Worm (Caenorhabditis elegans): ENCODE data around the gene C24A8.6.

- no peak for TF ChIP-seq tbx-37 (GFP tag; conservative IDR thresholded peaks at IDR 0.05)
- no peak for TF ChIP-seq B0310.2 (tag; optimal IDR thresholded peaks at IDR 0.05)
- no peak for TF ChIP-seq ama-1 (optimal IDR thresholded peaks at IDR 0.05)
- no peak for TF ChIP-seq tra-4 (tag; optimal IDR thresholded peaks at IDR 0.05)
- TF ChIP-seq hmbx-1 (tag; optimal IDR thresholded peaks at IDR 0.05) = no peak
- TF ChIP-seq scrt-1 (GFP tag; IDR thresholded peaks at IDR 0.05) = no peak
- no peak for TF ChIP-seq flt-1 (GFP tag; IDR thresholded peaks at IDR 0.05)
- no peak for TF ChIP-seq hnd-1 (tag; optimal IDR thresholded peaks at IDR 0.05)
- no peak for TF ChIP-seq tbx-11 (GFP tag; IDR thresholded peaks at IDR 0.05)
Measured at ce11 chrX:4314939-4315338, 17.3 kb downstream of the C24A8.6 start.

Data from whole organism, early embryonic.